Worm (Caenorhabditis elegans): ENCODE results near the gene ttc-7.
A peak's percentile ranks its signal among the peaks of the same experiment; 100 is the strongest.

The ttc-7 gene

ce11 chrIII:1925048-1925537, 64.9 kb downstream of the ttc-7 start (continued):
- TF ChIP-seq nhr-90 (tag; optimal IDR thresholded peaks at IDR 0.05) = peak; percentile 89
- TF ChIP-seq tbx-9 (tag; optimal IDR thresholded peaks at IDR 0.05; ENCODE audit: borderline replicate concordance) = no peak
- TF ChIP-seq aptf-2 (GFP tag; conservative IDR thresholded peaks at IDR 0.05) = no peak
- TF ChIP-seq let-607 (tag; optimal IDR thresholded peaks at IDR 0.05) = peak; percentile 69 to 89
- TF ChIP-seq hmg-1.2 (GFP tag; IDR thresholded peaks at IDR 0.05) = peak; percentile 79
- TF ChIP-seq madf-3 (GFP tag; IDR thresholded peaks at IDR 0.05) = no peak
- TF ChIP-seq dpff-1 (tag; optimal IDR thresholded peaks at IDR 0.05) = no peak
- peak; percentile 55 for TF ChIP-seq T07F8.4 (tag; optimal IDR thresholded peaks at IDR 0.05)
- no peak for TF ChIP-seq hlh-26 (GFP tag; conservative IDR thresholded peaks at IDR 0.05)
- peak; percentile 98 for TF ChIP-seq lin-40 (tag; optimal IDR thresholded peaks at IDR 0.05)
- TF ChIP-seq mcd-1 (GFP tag; IDR thresholded peaks at IDR 0.05) = peak; percentile 82
- no peak for TF ChIP-seq Y79H2A.3 (GFP tag; conservative IDR thresholded peaks at IDR 0.05)
- TF ChIP-seq attf-6 (GFP tag; IDR thresholded peaks at IDR 0.05) = no peak
- TF ChIP-seq mes-4 (tag; optimal IDR thresholded peaks at IDR 0.05) = no peak
- no peak for TF ChIP-seq hrde-1 (tag; optimal IDR thresholded peaks at IDR 0.05; ENCODE audit: borderline replicate concordance)
- no peak for TF ChIP-seq lsl-1 (GFP tag; optimal IDR thresholded peaks at IDR 0.05)
- TF ChIP-seq zfh-2 (GFP tag; conservative IDR thresholded peaks at IDR 0.05) = peak; percentile 97
- no peak for TF ChIP-seq rec-8 (tag; optimal IDR thresholded peaks at IDR 0.05)
- TF ChIP-seq ztf-25 (GFP tag; IDR thresholded peaks at IDR 0.05) = no peak
- peak; percentile 99 for TF ChIP-seq somi-1 (GFP tag; optimal IDR thresholded peaks at IDR 0.05)
- TF ChIP-seq cebp-2 (GFP tag; IDR thresholded peaks at IDR 0.05) = no peak
- no peak for TF ChIP-seq hmg-20 (GFP tag; IDR thresholded peaks at IDR 0.05)
- TF ChIP-seq ceh-58 (GFP tag; IDR thresholded peaks at IDR 0.05) = no peak
- no peak for TF ChIP-seq egl-18 (GFP tag; IDR thresholded peaks at IDR 0.05)
- TF ChIP-seq ztf-18 (tag; optimal IDR thresholded peaks at IDR 0.05) = peak; percentile 61
- peak; percentile 84 for TF ChIP-seq gei-17 (GFP tag; optimal IDR thresholded peaks at IDR 0.05)
- no peak for TF ChIP-seq Y95B8A.8 (GFP tag; IDR thresholded peaks at IDR 0.05)
- no peak for TF ChIP-seq D2030.7 (GFP tag; IDR thresholded peaks at IDR 0.05)
- no peak for TF ChIP-seq Y53F4B.3 (GFP tag; IDR thresholded peaks at IDR 0.05)
- peak; percentile 92 for TF ChIP-seq attf-5 (GFP tag; optimal IDR thresholded peaks at IDR 0.05)
- peak; percentile 79 for TF ChIP-seq die-1 (tag; optimal IDR thresholded peaks at IDR 0.05)
- peak; percentile 97 for TF ChIP-seq ztf-26 (tag; optimal IDR thresholded peaks at IDR 0.05)
- TF ChIP-seq nfya-2 (GFP tag; IDR thresholded peaks at IDR 0.05) = no peak
- TF ChIP-seq lin-26 (GFP tag; IDR thresholded peaks at IDR 0.05) = 0 out of 2 replicates have a peak, but pooled peaks have one; percentile 77
- TF ChIP-seq hlh-12 (tag; optimal IDR thresholded peaks at IDR 0.05) = no peak
- no peak for TF ChIP-seq ceh-40 (GFP tag; IDR thresholded peaks at IDR 0.05)
- peak; percentile 24 for TF ChIP-seq nhr-27 (tag; optimal IDR thresholded peaks at IDR 0.05)
- no peak for TF ChIP-seq bed-2 (GFP tag; IDR thresholded peaks at IDR 0.05)
- no peak for TF ChIP-seq akir-1 (GFP tag; optimal IDR thresholded peaks at IDR 0.05)
- TF ChIP-seq pha-4 (tag; optimal IDR thresholded peaks at IDR 0.05) = peak; percentile 88
- no peak for TF ChIP-seq dpl-1 (GFP tag; optimal IDR thresholded peaks at IDR 0.05)
- TF ChIP-seq ceh-79 (tag; optimal IDR thresholded peaks at IDR 0.05) = no peak
- TF ChIP-seq hsf-1 (GFP tag; IDR thresholded peaks at IDR 0.05) = no peak
- no peak for TF ChIP-seq F57C9.4 (tag; optimal IDR thresholded peaks at IDR 0.05)
- TF ChIP-seq F52B5.7 (tag; optimal IDR thresholded peaks at IDR 0.05) = peak; percentile 37
- TF ChIP-seq tbp1 (GFP tag; optimal IDR thresholded peaks at IDR 0.05) = peak; percentile 62
- peak; percentile 80; the same call in 1 of the 2 replicates for TF ChIP-seq lag-1 (GFP tag; IDR thresholded peaks at IDR 0.05)
- TF ChIP-seq K11D2.4 (GFP tag; IDR thresholded peaks at IDR 0.05) = peak; percentile 91
- TF ChIP-seq snpc-3.4 (tag; optimal IDR thresholded peaks at IDR 0.05) = no peak
